Worm (Caenorhabditis elegans): ENCODE data around the gene cgef-1.

cgef-1 gene

ce11 chrX:2826337-2826736, 54.5 kb downstream of the cgef-1 start:
- TF ChIP-seq ets-7 (tag; optimal IDR thresholded peaks at IDR 0.05) = no peak
- TF ChIP-seq F13C5.2 (tag; optimal IDR thresholded peaks at IDR 0.05) = no peak
- TF ChIP-seq tbx-37 (GFP tag; conservative IDR thresholded peaks at IDR 0.05) = no peak
- no peak for TF ChIP-seq hnd-1 (tag; optimal IDR thresholded peaks at IDR 0.05)
- no peak for TF ChIP-seq flt-1 (GFP tag; IDR thresholded peaks at IDR 0.05)
- TF ChIP-seq ama-1 (optimal IDR thresholded peaks at IDR 0.05) = no peak
- no peak for TF ChIP-seq tra-4 (tag; optimal IDR thresholded peaks at IDR 0.05)
- no peak for TF ChIP-seq aly-1 (tag; optimal IDR thresholded peaks at IDR 0.05)
- no peak for TF ChIP-seq B0310.2 (tag; optimal IDR thresholded peaks at IDR 0.05)
- TF ChIP-seq scrt-1 (GFP tag; IDR thresholded peaks at IDR 0.05) = no peak
- TF ChIP-seq ceh-36 (tag; optimal IDR thresholded peaks at IDR 0.05) = no peak
- TF ChIP-seq tbx-11 (GFP tag; IDR thresholded peaks at IDR 0.05) = no peak
- TF ChIP-seq hmbx-1 (tag; optimal IDR thresholded peaks at IDR 0.05) = no peak
- TF ChIP-seq hmg-4 (GFP tag; optimal IDR thresholded peaks at IDR 0.05) = no peak
- no peak for TF ChIP-seq pes-1 (GFP tag; IDR thresholded peaks at IDR 0.05)
- TF ChIP-seq ceh-13 (GFP tag; optimal IDR thresholded peaks at IDR 0.05) = no peak

ce11 chrX:2827702-2828182, 55.9 kb downstream of the cgef-1 start, which contains the start of gene ssr-2:
ssr-2 (minus strand) TSS chrX:2827752.
- TF ChIP-seq ama-1 (optimal IDR thresholded peaks at IDR 0.05) = no peak
- no peak for TF ChIP-seq pes-1 (GFP tag; IDR thresholded peaks at IDR 0.05)
- TF ChIP-seq sea-1 (GFP tag; conservative IDR thresholded peaks at IDR 0.05) = no peak
- no peak for TF ChIP-seq aly-1 (tag; optimal IDR thresholded peaks at IDR 0.05)
- TF ChIP-seq B0310.2 (tag; optimal IDR thresholded peaks at IDR 0.05) = no peak

ce11 chrX:2836770-2837169, 64.9 kb downstream of the cgef-1 start:
- TF ChIP-seq pes-1 (GFP tag; IDR thresholded peaks at IDR 0.05) = no peak
- TF ChIP-seq aly-1 (tag; optimal IDR thresholded peaks at IDR 0.05) = no peak
- TF ChIP-seq ceh-36 (tag; optimal IDR thresholded peaks at IDR 0.05) = no peak
- TF ChIP-seq scrt-1 (GFP tag; IDR thresholded peaks at IDR 0.05) = no peak
- TF ChIP-seq flt-1 (GFP tag; IDR thresholded peaks at IDR 0.05) = no peak
- no peak for TF ChIP-seq ceh-13 (GFP tag; optimal IDR thresholded peaks at IDR 0.05)

ce11 chrX:2837477-2837876, 65.6 kb downstream of the cgef-1 start:
- TF ChIP-seq sea-1 (GFP tag; conservative IDR thresholded peaks at IDR 0.05) (no peak), hmg-4 (GFP tag; optimal IDR thresholded peaks at IDR 0.05) (no peak), scrt-1 (GFP tag; IDR thresholded peaks at IDR 0.05) (no peak), flt-1 (GFP tag; IDR thresholded peaks at IDR 0.05) (no peak), ceh-36 (tag; optimal IDR thresholded peaks at IDR 0.05) (no peak), hnd-1 (tag; optimal IDR thresholded peaks at IDR 0.05) (no peak)

- TF ChIP-seq scrt-1 (GFP tag; IDR thresholded peaks at IDR 0.05) (no peak), B0310.2 (tag; optimal IDR thresholded peaks at IDR 0.05) (no peak), hmg-4 (GFP tag; optimal IDR thresholded peaks at IDR 0.05) (no peak), sea-1 (GFP tag; conservative IDR thresholded peaks at IDR 0.05) (no peak), tra-4 (tag; optimal IDR thresholded peaks at IDR 0.05) (no peak)
These were observed 66.8 kb downstream of the cgef-1 start for ce11 chrX:2838619-2839018.

- TF ChIP-seq tra-4 (tag; optimal IDR thresholded peaks at IDR 0.05) (no peak), hnd-1 (tag; optimal IDR thresholded peaks at IDR 0.05) (no peak), hmg-4 (GFP tag; optimal IDR thresholded peaks at IDR 0.05) (no peak), tbx-37 (GFP tag; conservative IDR thresholded peaks at IDR 0.05) (no peak), F13C5.2 (tag; optimal IDR thresholded peaks at IDR 0.05) (no peak), hmbx-1 (tag; optimal IDR thresholded peaks at IDR 0.05) (no peak), ets-7 (tag; optimal IDR thresholded peaks at IDR 0.05) (no peak), ceh-36 (tag; optimal IDR thresholded peaks at IDR 0.05) (no peak), flt-1 (GFP tag; IDR thresholded peaks at IDR 0.05) (no peak), sea-1 (GFP tag; conservative IDR thresholded peaks at IDR 0.05) (no peak), ceh-13 (GFP tag; optimal IDR thresholded peaks at IDR 0.05) (no peak), ama-1 (optimal IDR thresholded peaks at IDR 0.05) (no peak), scrt-1 (GFP tag; IDR thresholded peaks at IDR 0.05) (no peak), B0310.2 (tag; optimal IDR thresholded peaks at IDR 0.05) (no peak), aly-1 (tag; optimal IDR thresholded peaks at IDR 0.05) (no peak), pes-1 (GFP tag; IDR thresholded peaks at IDR 0.05) (no peak)
These were observed 68.4 kb downstream of the cgef-1 start, which contains the start of gene Y71H10B.1 for ce11 chrX:2840287-2840686. Y71H10B.1 (minus strand) TSS chrX:2840292.

- no peak for TF ChIP-seq F13C5.2 (tag; optimal IDR thresholded peaks at IDR 0.05)
- no peak for TF ChIP-seq tbx-11 (GFP tag; IDR thresholded peaks at IDR 0.05)
- TF ChIP-seq B0310.2 (tag; optimal IDR thresholded peaks at IDR 0.05) = no peak
- no peak for TF ChIP-seq ceh-36 (tag; optimal IDR thresholded peaks at IDR 0.05)
- no peak for TF ChIP-seq tra-4 (tag; optimal IDR thresholded peaks at IDR 0.05)
- TF ChIP-seq hmg-4 (GFP tag; optimal IDR thresholded peaks at IDR 0.05) = no peak
- TF ChIP-seq aly-1 (tag; optimal IDR thresholded peaks at IDR 0.05) = no peak
- TF ChIP-seq ama-1 (optimal IDR thresholded peaks at IDR 0.05) = no peak
- TF ChIP-seq scrt-1 (GFP tag; IDR thresholded peaks at IDR 0.05) = no peak
- no peak for TF ChIP-seq sea-1 (GFP tag; conservative IDR thresholded peaks at IDR 0.05)
These were observed 69.9 kb downstream of the cgef-1 start for ce11 chrX:2841754-2842153.

- no peak for TF ChIP-seq sea-1 (GFP tag; conservative IDR thresholded peaks at IDR 0.05)
- TF ChIP-seq tbx-37 (GFP tag; conservative IDR thresholded peaks at IDR 0.05) = no peak
- TF ChIP-seq hmg-4 (GFP tag; optimal IDR thresholded peaks at IDR 0.05) = no peak
- TF ChIP-seq ceh-36 (tag; optimal IDR thresholded peaks at IDR 0.05) = no peak
- no peak for TF ChIP-seq scrt-1 (GFP tag; IDR thresholded peaks at IDR 0.05)
- TF ChIP-seq tra-4 (tag; optimal IDR thresholded peaks at IDR 0.05) = no peak
- TF ChIP-seq ceh-13 (GFP tag; optimal IDR thresholded peaks at IDR 0.05) = no peak
- no peak for TF ChIP-seq pes-1 (GFP tag; IDR thresholded peaks at IDR 0.05)
- TF ChIP-seq tbx-11 (GFP tag; IDR thresholded peaks at IDR 0.05) = no peak
These were observed 71.7 kb downstream of the cgef-1 start for ce11 chrX:2843508-2843907.
